Worm (Caenorhabditis elegans): ENCODE results near the gene C49C3.6.

DNA sequence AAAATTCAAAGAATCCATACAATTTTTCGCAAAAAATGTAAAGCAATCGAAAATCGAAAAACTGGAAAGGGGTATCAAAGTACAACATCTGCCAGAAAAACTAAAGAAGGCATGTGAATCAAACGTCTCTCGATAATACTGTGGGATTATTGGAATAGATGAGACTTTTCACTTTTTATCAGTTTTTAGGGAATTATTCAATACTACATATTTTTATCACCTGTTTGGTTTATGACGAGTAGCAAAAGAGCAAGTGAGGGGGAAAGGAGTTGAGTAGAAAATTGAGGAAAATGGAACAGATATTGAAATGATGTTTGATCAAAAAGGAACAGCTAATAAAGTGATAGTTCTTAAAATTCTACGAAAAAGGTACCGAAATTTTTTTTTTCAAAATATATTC is 38.3 kb upstream of the C49C3.6 start:
- no peak for TF ChIP-seq ceh-82 (tag; optimal IDR thresholded peaks at IDR 0.05)
- no peak for TF ChIP-seq snpc-4 (tag; optimal IDR thresholded peaks at IDR 0.05)
- no peak for TF ChIP-seq zag-1 (tag; optimal IDR thresholded peaks at IDR 0.05)
- TF ChIP-seq nhr-25 (tag; optimal IDR thresholded peaks at IDR 0.05): no peak
- TF ChIP-seq gmeb-1 (tag; optimal IDR thresholded peaks at IDR 0.05): no peak
- no peak for TF ChIP-seq alr-1 (tag; optimal IDR thresholded peaks at IDR 0.05)
- TF ChIP-seq nhr-11 (tag; optimal IDR thresholded peaks at IDR 0.05): no peak
- no peak for TF ChIP-seq R02D3.7 (tag; optimal IDR thresholded peaks at IDR 0.05)
- TF ChIP-seq F13H6.1 (tag; optimal IDR thresholded peaks at IDR 0.05): no peak
- TF ChIP-seq nhr-23 (tag; optimal IDR thresholded peaks at IDR 0.05): no peak
- no peak for TF ChIP-seq nhr-237 (tag; optimal IDR thresholded peaks at IDR 0.05)
- TF ChIP-seq lin-13 (GFP tag; optimal IDR thresholded peaks at IDR 0.05): no peak

All from whole organism, L2 larva.